Fruit fly (Drosophila melanogaster) whole organism, embryonic: Measurements from ENCODE around the gene CG14854.

Source experiments
- Ada2b ChIP-seq: fragments of 200-800 bp; sonication (Bioruptor generic); IDR thresholded peaks from 2 replicates; pipeline ENCODE4 v1.3.6; 2022; ENCODE audit warnings: missing biosample characterization, missing genetic modification characterization
- BEAF-32 ChIP-seq: fragments of 200-800 bp; sonication (Bioruptor generic); optimal IDR thresholded peaks from 3 replicates; lab custom pipeline; 2017; ENCODE audit warnings: missing biosample characterization, missing genetic modification characterization, mild to moderate bottlenecking, moderate library complexity, missing genetic modification reagents
- Bdp1 ChIP-seq: fragments of 200-800 bp; sonication (Bioruptor generic); optimal IDR thresholded peaks from 3 replicates; lab custom pipeline; 2016; ENCODE audit warnings: missing biosample characterization, missing genetic modification characterization
- Blimp-1 ChIP-seq: fragments of 200-800 bp; sonication (Bioruptor generic); optimal IDR thresholded peaks from 3 replicates; lab custom pipeline; 2018; ENCODE audit warnings: missing biosample characterization, missing genetic modification characterization, mild to moderate bottlenecking, moderate library complexity, missing genetic modification reagents
- CG1024 ChIP-seq: fragments of 200-800 bp; sonication (Bioruptor generic); IDR thresholded peaks from 2 replicates; pipeline ENCODE4 v1.3.6; 2022; ENCODE audit warnings: missing biosample characterization, missing genetic modification characterization
- CG10462 ChIP-seq: fragments of 200-800 bp; sonication (Bioruptor generic); optimal IDR thresholded peaks from 2 replicates; lab custom pipeline; 2016; ENCODE audit warnings: missing biosample characterization, missing genetic modification characterization
- CG10543 ChIP-seq: fragments of 200-800 bp; sonication (Bioruptor generic); optimal IDR thresholded peaks from 3 replicates; lab custom pipeline; 2017; ENCODE audit warnings: missing biosample characterization, mild to moderate bottlenecking, missing genetic modification characterization, moderate library complexity
- CG10979 ChIP-seq: fragments of 200-800 bp; sonication (Bioruptor generic); optimal IDR thresholded peaks from 2 replicates; lab custom pipeline; 2018; ENCODE audit warnings: missing biosample characterization, mild to moderate bottlenecking, missing genetic modification characterization, moderate library complexity
- CG11504 ChIP-seq: fragments of 200-800 bp; sonication (Bioruptor generic); optimal IDR thresholded peaks from 3 replicates; lab custom pipeline; 2019; ENCODE audit warnings: missing biosample characterization, mild to moderate bottlenecking, missing genetic modification characterization, moderate library complexity
- CG13287 ChIP-seq: fragments of 200-800 bp; sonication (Bioruptor generic); IDR thresholded peaks from 2 replicates; pipeline ENCODE4 v1.3.6; 2022; ENCODE audit warnings: missing biosample characterization, missing genetic modification characterization; ENCODE audit not compliant: partially characterized antibody
- CG14710 ChIP-seq: fragments of 200-800 bp; sonication (Bioruptor generic); optimal IDR thresholded peaks from 3 replicates; lab custom pipeline; 2019; ENCODE audit warnings: missing biosample characterization, mild to moderate bottlenecking, missing genetic modification characterization, moderate library complexity
- CG15269 ChIP-seq: fragments of 200-800 bp; sonication (Bioruptor generic); optimal IDR thresholded peaks from 2 replicates; lab custom pipeline; 2018; ENCODE audit warnings: missing biosample characterization, mild to moderate bottlenecking, missing genetic modification characterization, moderate library complexity
- CG2116 ChIP-seq: fragments of 200-800 bp; sonication (Bioruptor generic); optimal IDR thresholded peaks from 3 replicates; lab custom pipeline; 2018; ENCODE audit warnings: missing biosample characterization, mild to moderate bottlenecking, missing genetic modification characterization
- CG2120 ChIP-seq: fragments of 200-800 bp; sonication (Bioruptor generic); optimal IDR thresholded peaks from 3 replicates; lab custom pipeline; 2016; ENCODE audit warnings: missing biosample characterization, missing genetic modification characterization
- CG2875 ChIP-seq: fragments of 200-800 bp; sonication (Bioruptor generic); optimal IDR thresholded peaks from 2 replicates; lab custom pipeline; 2017; ENCODE audit warnings: missing biosample characterization, mild to moderate bottlenecking, missing genetic modification characterization, missing genetic modification reagents
- CG30403 ChIP-seq: fragments of 200-800 bp; sonication (Bioruptor generic); optimal IDR thresholded peaks from 3 replicates; lab custom pipeline; 2016; ENCODE audit warnings: missing biosample characterization, missing genetic modification characterization
- CG3281 ChIP-seq: fragments of 200-800 bp; sonication (Bioruptor generic); optimal IDR thresholded peaks from 3 replicates; lab custom pipeline; 2017; ENCODE audit warnings: missing biosample characterization, mild to moderate bottlenecking, missing genetic modification characterization
- CG4424 ChIP-seq: fragments of 200-800 bp; sonication (Bioruptor generic); optimal IDR thresholded peaks from 3 replicates; lab custom pipeline; 2016; ENCODE audit warnings: missing biosample characterization, missing genetic modification characterization
- CG6854 ChIP-seq: fragments of 200-800 bp; sonication (Bioruptor generic); optimal IDR thresholded peaks from 3 replicates; lab custom pipeline; 2017; ENCODE audit warnings: missing biosample characterization, mild to moderate bottlenecking, missing genetic modification characterization
- CG7271 ChIP-seq: fragments of 200-800 bp; sonication (Bioruptor generic); optimal IDR thresholded peaks from 2 replicates; lab custom pipeline; 2018; ENCODE audit warnings: missing biosample characterization, mild to moderate bottlenecking, missing genetic modification characterization, moderate library complexity
- CG8290 ChIP-seq, 3 experiments: fragments of 200-800 bp; sonication (Bioruptor generic); optimal IDR thresholded peaks; 2 replicates each; lab custom pipeline; 2016 to 2019; ENCODE audit warnings: missing biosample characterization in 3 of 3, missing genetic modification characterization in 3 of 3, mild to moderate bottlenecking in 2 of 3, moderate library complexity in 1 of 3
- CG9727 ChIP-seq: fragments of 200-800 bp; sonication (Bioruptor generic); optimal IDR thresholded peaks from 3 replicates; lab custom pipeline; 2017; ENCODE audit warnings: missing biosample characterization, mild to moderate bottlenecking, missing genetic modification characterization
- CG9932 ChIP-seq: fragments of 200-800 bp; sonication (Bioruptor generic); IDR thresholded peaks from 2 replicates; pipeline ENCODE4 v1.3.6; 2022; ENCODE audit warnings: missing biosample characterization, missing genetic modification characterization
- Doc3 ChIP-seq: fragments of 200-800 bp; sonication (Bioruptor generic); IDR thresholded peaks from 3 replicates; pipeline ENCODE4 v1.3.6; 2022; ENCODE audit warnings: missing biosample characterization, missing genetic modification characterization; ENCODE audit not compliant: partially characterized antibody
- Drgx ChIP-seq: fragments of 200-800 bp; sonication (Bioruptor generic); IDR thresholded peaks from 2 replicates; pipeline ENCODE4 v1.3.6; 2022; ENCODE audit warnings: missing biosample characterization, missing genetic modification characterization
- Fer3 ChIP-seq: fragments of 200-800 bp; sonication (Bioruptor generic); optimal IDR thresholded peaks from 2 replicates; lab custom pipeline; 2018; ENCODE audit warnings: missing biosample characterization, mild to moderate bottlenecking, missing genetic modification characterization, moderate library complexity
- HmgZ ChIP-seq: fragments of 200-800 bp; sonication (Bioruptor generic); optimal IDR thresholded peaks from 2 replicates; lab custom pipeline; 2018; ENCODE audit warnings: missing biosample characterization, mild to moderate bottlenecking, missing genetic modification characterization
- Lim3 ChIP-seq: fragments of 200-800 bp; sonication (Bioruptor generic); IDR thresholded peaks from 2 replicates; pipeline ENCODE4 v1.3.6; 2022; ENCODE audit warnings: missing biosample characterization, missing genetic modification characterization
- Pdp1 ChIP-seq, 2 experiments: fragments of 200-800 bp; sonication (Bioruptor generic); optimal IDR thresholded peaks; 3 replicates each; lab custom pipeline; 2016; ENCODE audit warnings: missing biosample characterization in 2 of 2, missing genetic modification characterization in 2 of 2, mild to moderate bottlenecking in 1 of 2, moderate library complexity in 1 of 2
- TFAM ChIP-seq: fragments of 200-800 bp; sonication (Bioruptor generic); optimal IDR thresholded peaks from 2 replicates; lab custom pipeline; 2017; ENCODE audit warnings: missing biosample characterization, missing genetic modification characterization, inconsistent platforms
- corto ChIP-seq: fragments of 200-800 bp; sonication (Bioruptor generic); optimal IDR thresholded peaks from 2 replicates; lab custom pipeline; 2016; ENCODE audit warnings: missing biosample characterization, mild to moderate bottlenecking, missing genetic modification characterization, moderate library complexity
- gcm2 ChIP-seq: fragments of 200-800 bp; sonication (Bioruptor generic); optimal IDR thresholded peaks from 2 replicates; lab custom pipeline; 2016; ENCODE audit warnings: missing biosample characterization, missing genetic modification characterization
- h ChIP-seq: fragments of >200 bp; optimal IDR thresholded peaks from 2 replicates; lab custom pipeline; 2017
- insv ChIP-seq, 2 experiments: fragments of 200-800 bp; sonication (Bioruptor generic); optimal IDR thresholded peaks; 3 replicates each; lab custom pipeline; 2016 to 2018; ENCODE audit warnings: missing biosample characterization in 2 of 2, missing genetic modification characterization in 2 of 2
- klu ChIP-seq: fragments of 200-800 bp; sonication (Bioruptor generic); IDR thresholded peaks from 2 replicates; pipeline ENCODE4 v1.3.6; 2022; ENCODE audit warnings: missing biosample characterization, missing genetic modification characterization
- knrl ChIP-seq: fragments of 200-800 bp; sonication (Bioruptor generic); IDR thresholded peaks from 3 replicates; pipeline ENCODE4 v1.3.6; 2022; ENCODE audit warnings: missing biosample characterization, missing genetic modification characterization; ENCODE audit not compliant: partially characterized antibody
- mld ChIP-seq: fragments of 200-800 bp; sonication (Bioruptor generic); IDR thresholded peaks from 3 replicates; pipeline ENCODE4 v1.3.6; 2022; ENCODE audit warnings: missing biosample characterization, missing genetic modification characterization; ENCODE audit not compliant: partially characterized antibody
- nmo ChIP-seq: fragments of 200-800 bp; sonication (Bioruptor generic); optimal IDR thresholded peaks from 2 replicates; lab custom pipeline; 2018; ENCODE audit warnings: missing biosample characterization, mild to moderate bottlenecking, missing genetic modification characterization, moderate library complexity
- org-1 ChIP-seq: fragments of 200-800 bp; sonication (Bioruptor generic); optimal IDR thresholded peaks from 2 replicates; lab custom pipeline; 2017; ENCODE audit warnings: missing biosample characterization, missing genetic modification characterization
- otp ChIP-seq: fragments of 200-800 bp; sonication (Bioruptor generic); IDR thresholded peaks from 3 replicates; pipeline ENCODE4, ENCODE4 v1.3.6; 2022; ENCODE audit warnings: missing biosample characterization, missing genetic modification characterization
- prd ChIP-seq, 3 experiments: fragments of >200 bp in 2 of 3; fragments of 200-800 bp in 1 of 3; sonication (Bioruptor generic) in 1 of 3; optimal IDR thresholded peaks in 2 of 3; IDR thresholded peaks in 1 of 3; 2 replicates in 2 of 3; 3 replicates in 1 of 3; pipeline versions ENCODE4 v1.3.6 to Lab custom; 2017 to 2022; ENCODE audit warnings: missing biosample characterization in 1 of 3, missing genetic modification characterization in 1 of 3
- ranshi ChIP-seq: fragments of 200-800 bp; sonication (Bioruptor generic); IDR thresholded peaks from 2 replicates; pipeline ENCODE4 v1.3.6; 2022; ENCODE audit warnings: missing biosample characterization, missing genetic modification characterization
- row ChIP-seq: fragments of 200-800 bp; sonication (Bioruptor generic); IDR thresholded peaks from 3 replicates; pipeline ENCODE4 v1.3.6; 2022; ENCODE audit warnings: missing biosample characterization, missing genetic modification characterization
- sc ChIP-seq, 3 experiments: fragments of >200 bp in 2 of 3; fragments of 200-800 bp in 1 of 3; sonication (Bioruptor generic) in 1 of 3; optimal IDR thresholded peaks; 2 replicates in 2 of 3; 3 replicates in 1 of 3; lab custom pipeline; 2017; ENCODE audit warnings: mild to moderate bottlenecking in 1 of 3, missing biosample characterization in 1 of 3, missing genetic modification characterization in 1 of 3, missing genetic modification reagents in 1 of 3
- slp2 ChIP-seq: fragments of 200-800 bp; sonication (Bioruptor generic); optimal IDR thresholded peaks from 2 replicates; lab custom pipeline; 2016; ENCODE audit warnings: missing biosample characterization, missing genetic modification characterization
- sna ChIP-seq: fragments of 200-800 bp; sonication (Bioruptor generic); IDR thresholded peaks from 2 replicates; pipeline ENCODE4 v1.3.6; 2022; ENCODE audit warnings: missing biosample characterization, missing genetic modification characterization; ENCODE audit not compliant: partially characterized antibody
- tll ChIP-seq, 2 experiments: fragments of 200-800 bp in 1 of 2; fragments of >200 bp in 1 of 2; sonication (Bioruptor generic) in 1 of 2; optimal IDR thresholded peaks; 2 replicates each; lab custom pipeline; 2017 to 2019; ENCODE audit warnings: missing biosample characterization in 2 of 2, missing genetic modification characterization in 2 of 2, mild to moderate bottlenecking in 1 of 2, moderate library complexity in 1 of 2
- tup ChIP-seq: fragments of 200-800 bp; sonication (Bioruptor generic); optimal IDR thresholded peaks from 2 replicates; lab custom pipeline; 2016; ENCODE audit warnings: missing biosample characterization, mild to moderate bottlenecking, missing genetic modification characterization, moderate library complexity

CG14854 gene

DNA sequence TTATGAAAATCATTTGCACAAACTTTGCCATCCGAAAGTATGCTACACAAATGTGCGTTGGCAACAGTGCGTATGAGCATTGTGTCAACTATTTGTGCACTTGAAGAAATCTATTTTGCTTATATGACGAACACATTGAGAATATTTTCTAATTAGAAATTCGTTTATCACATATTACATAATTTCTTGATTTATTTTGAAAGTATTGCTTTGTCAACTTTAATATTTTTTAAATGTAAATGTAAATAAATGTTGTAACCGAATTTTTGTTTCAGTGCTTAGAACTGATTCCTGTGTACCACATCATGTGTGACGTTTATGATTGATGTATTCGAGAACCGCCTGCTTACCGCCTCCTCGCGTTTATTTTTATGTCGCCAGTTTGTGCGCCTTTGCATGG, 17.8 kb downstream of the CG14854 start (continued):
- TF ChIP-seq CG9932 (GFP tag; lab: Robert Waterston, UW) (no peak), CG8290 (GFP tag; optimal IDR thresholded peaks at IDR 0.05; lab: Kevin White, UChicago) (no peak), CG8290 (tag; optimal IDR thresholded peaks at IDR 0.05; lab: Kevin White, UChicago) (no peak), Blimp-1 (no peak), CG4424 (GFP tag; lab: Kevin White, UChicago) (peak; percentile 11), Fer3 (tag; lab: Kevin White, UChicago) (peak; percentile 40), CG9727 (GFP tag; lab: Kevin White, UChicago) (peak; percentile 9), CG3281 (GFP tag; lab: Kevin White, UChicago) (peak; percentile 18), tup (no peak), CG7271 (tag; lab: Kevin White, UChicago) (no peak), nmo (GFP tag; lab: Kevin White, UChicago) (no peak), knrl (GFP tag; lab: Robert Waterston, UW) (no peak), CG15269 (tag; lab: Kevin White, UChicago) (peak; percentile 39), gcm2 (GFP tag; lab: Kevin White, UChicago) (no peak), Drgx (GFP tag; lab: Robert Waterston, UW) (no peak), Ada2b (peak; percentile 52), otp (GFP tag; lab: Robert Waterston, UW) (no peak), sna (GFP tag; lab: Robert Waterston, UW) (no peak), sc (optimal IDR thresholded peaks at IDR 0.05; lab: Kevin White, UChicago) (no peak), sc (GFP tag; optimal IDR thresholded peaks at IDR 0.05; lab: Kevin White, UChicago) (no peak), h (lab: Kevin White, UChicago) (no peak), tll (GFP tag; optimal IDR thresholded peaks at IDR 0.05; lab: Kevin White, UChicago) (no peak), corto (GFP tag; lab: Kevin White, UChicago) (no peak), TFAM (GFP tag; lab: Kevin White, UChicago) (no peak), slp2 (GFP tag; lab: Kevin White, UChicago) (no peak), CG1024 (GFP tag; lab: Robert Waterston, UW) (no peak), CG11504 (peak; percentile 63), CG13287 (GFP tag; lab: Robert Waterston, UW) (no peak), Doc3 (GFP tag; lab: Robert Waterston, UW) (no peak), klu (GFP tag; lab: Robert Waterston, UW) (no peak), insv (GFP tag; optimal IDR thresholded peaks at IDR 0.05; lab: Kevin White, UChicago) (no peak), Pdp1 (GFP tag; optimal IDR thresholded peaks at IDR 0.05; lab: Kevin White, UChicago) (no peak), CG2120 (GFP tag; lab: Kevin White, UChicago) (peak; percentile 37), ranshi (peak; percentile 34; the same call in 1 of the 2 replicates), CG10543 (no peak), CG10979 (tag; lab: Kevin White, UChicago) (no peak), CG14710 (tag; lab: Kevin White, UChicago) (no peak), org-1 (GFP tag; lab: Kevin White, UChicago) (no peak), BEAF-32 (no peak), row (GFP tag; lab: Robert Waterston, UW) (peak; percentile 56; the same call in 2 of the 3 replicates), mld (GFP tag; lab: Robert Waterston, UW) (no peak), Bdp1 (GFP tag; lab: Kevin White, UChicago) (no peak), prd (optimal IDR thresholded peaks at IDR 0.05; lab: Kevin White, UChicago) (no peak), prd (GFP tag; IDR thresholded peaks at IDR 0.05; lab: Robert Waterston, UW) (peak; percentile 39; the same call in 1 of the 3 replicates), Lim3 (GFP tag; lab: Robert Waterston, UW) (no peak), CG10462 (GFP tag; lab: Kevin White, UChicago) (no peak), HmgZ (tag; lab: Kevin White, UChicago) (no peak), CG2875 (GFP tag; lab: Kevin White, UChicago) (no peak), CG30403 (GFP tag; lab: Kevin White, UChicago) (peak; percentile 5), CG2116 (GFP tag; lab: Kevin White, UChicago) (no peak), CG6854 (GFP tag; lab: Kevin White, UChicago) (no peak)
